In genomic region chr2L:10426534-10427048, dm6 we compare ENCODE assay signal across 1 fruit fly cellular context.
TF ChIP-seq lines count a peak whose summit lies in the region.

TSS of gene SmB (minus strand) at chr2L:10426627.
TSS of gene KdelR (plus strand) at chr2L:10426887.

TF ChIP-seq in whole organism, embryonic, 481 proteins besides CTCF, POLR2A, EP300 and RAD21 (continued from another document and continues in another):
- TF ChIP-seq ems (GFP tag; optimal IDR thresholded peaks at IDR 0.05; lab: Kevin White, UChicago) (no peak), CG18011 (GFP tag; optimal IDR thresholded peaks at IDR 0.05; lab: Kevin White, UChicago) (no peak), Camta (GFP tag; optimal IDR thresholded peaks at IDR 0.05; lab: Kevin White, UChicago) (no peak), BtbVII (GFP tag; optimal IDR thresholded peaks at IDR 0.05; lab: Kevin White, UChicago) (peak; percentile 11), Stat92E (GFP tag; optimal IDR thresholded peaks at IDR 0.05; lab: Kevin White, UChicago) (peak in 1 of 3 experiments; percentile 7), bcd (GFP tag; optimal IDR thresholded peaks at IDR 0.05; lab: Kevin White, UChicago) (no peak), CG8281 (tag; optimal IDR thresholded peaks at IDR 0.05; lab: Kevin White, UChicago) (no peak), dati (GFP tag; IDR thresholded peaks at IDR 0.05; lab: Robert Waterston, UW) (no peak), wor (GFP tag; IDR thresholded peaks at IDR 0.05; lab: Robert Waterston, UW) (no peak), ERR (GFP tag; optimal IDR thresholded peaks at IDR 0.05; lab: Kevin White, UChicago) (no peak), btn (GFP tag; optimal IDR thresholded peaks at IDR 0.05; lab: Kevin White, UChicago) (no peak), CG10654 (GFP tag; optimal IDR thresholded peaks at IDR 0.05; lab: Kevin White, UChicago) (no peak), fd3F (GFP tag; optimal IDR thresholded peaks at IDR 0.05; lab: Kevin White, UChicago) (no peak), ken (GFP tag; IDR thresholded peaks at IDR 0.05; lab: Robert Waterston, UW) (no peak), Dbx (GFP tag; IDR thresholded peaks at IDR 0.05; lab: Robert Waterston, UW) (no peak), Hr78 (GFP tag; optimal IDR thresholded peaks at IDR 0.05; lab: Kevin White, UChicago) (no peak), D19A (tag; optimal IDR thresholded peaks at IDR 0.05; lab: Kevin White, UChicago) (no peak), Max (GFP tag; optimal IDR thresholded peaks at IDR 0.05; lab: Kevin White, UChicago) (peak; percentile 64), Mrtf (GFP tag; IDR thresholded peaks at IDR 0.05; lab: Robert Waterston, UW) (no peak), CG10366 (GFP tag; IDR thresholded peaks at IDR 0.05; lab: Robert Waterston, UW) (no peak), CG15011 (GFP tag; optimal IDR thresholded peaks at IDR 0.05; lab: Kevin White, UChicago) (no peak), crp (GFP tag; optimal IDR thresholded peaks at IDR 0.05; lab: Kevin White, UChicago) (peak in 1 of 2 experiments; percentile 54), CG7786 (GFP tag; optimal IDR thresholded peaks at IDR 0.05; lab: Kevin White, UChicago) (no peak), oc (tag; optimal IDR thresholded peaks at IDR 0.05; lab: Kevin White, UChicago) (no peak), CG6272 (GFP tag; IDR thresholded peaks at IDR 0.05; lab: Robert Waterston, UW) (0 out of 2 replicates have a peak, but pooled peaks have one; percentile 30), CG3838 (GFP tag; optimal IDR thresholded peaks at IDR 0.05; lab: Kevin White, UChicago) (no peak), gem (tag; optimal IDR thresholded peaks at IDR 0.05; lab: Kevin White, UChicago) (no peak), chinmo (GFP tag; IDR thresholded peaks at IDR 0.05; lab: Robert Waterston, UW; ENCODE audit: partially characterized antibody) (peak; percentile 61; the same call in 1 of the 4 replicates), Ssrp (tag; optimal IDR thresholded peaks at IDR 0.05; lab: Kevin White, UChicago) (no peak), Med (GFP tag; lab: Kevin White, UChicago) (peak; percentile 83), Six4 (GFP tag; optimal IDR thresholded peaks at IDR 0.05; lab: Kevin White, UChicago) (no peak), CG14014 (GFP tag; IDR thresholded peaks at IDR 0.05; lab: Robert Waterston, UW) (no peak), otp (GFP tag; IDR thresholded peaks at IDR 0.05; lab: Robert Waterston, UW) (no peak), CG11696 (GFP tag; IDR thresholded peaks at IDR 0.05; lab: Robert Waterston, UW) (no peak), Drgx (GFP tag; IDR thresholded peaks at IDR 0.05; lab: Robert Waterston, UW) (no peak), Oli (tag; optimal IDR thresholded peaks at IDR 0.05; lab: Kevin White, UChicago) (no peak), CG10979 (tag; optimal IDR thresholded peaks at IDR 0.05; lab: Kevin White, UChicago) (no peak), onecut (GFP tag; IDR thresholded peaks at IDR 0.05; lab: Robert Waterston, UW) (no peak), sima (GFP tag; optimal IDR thresholded peaks at IDR 0.05; lab: Kevin White, UChicago) (no peak), CG2129 (GFP tag; IDR thresholded peaks at IDR 0.05; lab: Robert Waterston, UW; ENCODE audit: partially characterized antibody) (peak; percentile 31; the same call in 1 of the 2 replicates), Trl (optimal IDR thresholded peaks at IDR 0.05; lab: Kevin White, UChicago) (no peak), Trl (GFP tag; optimal IDR thresholded peaks at IDR 0.05; lab: Kevin White, UChicago) (peak; percentile 24), CG2199 (GFP tag; IDR thresholded peaks at IDR 0.05; lab: Robert Waterston, UW) (no peak), shn (GFP tag; optimal IDR thresholded peaks at IDR 0.05; lab: Kevin White, UChicago) (no peak), CG6254 (GFP tag; optimal IDR thresholded peaks at IDR 0.05; lab: Kevin White, UChicago) (no peak), Hr39 (optimal IDR thresholded peaks at IDR 0.05; lab: Kevin White, UChicago) (no peak), CG12299 (tag; optimal IDR thresholded peaks at IDR 0.05; lab: Kevin White, UChicago) (no peak), CG2889 (GFP tag; IDR thresholded peaks at IDR 0.05; lab: Robert Waterston, UW) (no peak), ato (GFP tag; IDR thresholded peaks at IDR 0.05; lab: Robert Waterston, UW; ENCODE audit: partially characterized antibody) (peak; percentile 68), wdn (GFP tag; IDR thresholded peaks at IDR 0.05; lab: Robert Waterston, UW) (no peak), Fer1 (GFP tag; optimal IDR thresholded peaks at IDR 0.05; lab: Kevin White, UChicago) (peak; percentile 33), CG12104 (GFP tag; optimal IDR thresholded peaks at IDR 0.05; lab: Kevin White, UChicago) (no peak), hth (optimal IDR thresholded peaks at IDR 0.05; lab: Kevin White, UChicago) (no peak), Jarid2 (GFP tag; optimal IDR thresholded peaks at IDR 0.05; lab: Kevin White, UChicago) (no peak), CG32772 (GFP tag; IDR thresholded peaks at IDR 0.05; lab: Robert Waterston, UW) (no peak; the same call in 1 of the 2 replicates), ssp (GFP tag; IDR thresholded peaks at IDR 0.05; lab: Robert Waterston, UW) (no peak; the same call in 1 of the 2 replicates), sna (GFP tag; IDR thresholded peaks at IDR 0.05; lab: Robert Waterston, UW; ENCODE audit: partially characterized antibody) (peak; percentile 89), CG42726 (GFP tag; IDR thresholded peaks at IDR 0.05; lab: Robert Waterston, UW; ENCODE audit: partially characterized antibody) (no peak), CG11398 (GFP tag; optimal IDR thresholded peaks at IDR 0.05; lab: Kevin White, UChicago) (no peak), rib (GFP tag; IDR thresholded peaks at IDR 0.05; lab: Robert Waterston, UW) (no peak), prd (optimal IDR thresholded peaks at IDR 0.05; lab: Kevin White, UChicago) (no peak), prd (GFP tag; IDR thresholded peaks at IDR 0.05; lab: Robert Waterston, UW) (no peak), Atf-2 (GFP tag; optimal IDR thresholded peaks at IDR 0.05; lab: Kevin White, UChicago) (no peak), ase (GFP tag; IDR thresholded peaks at IDR 0.05; lab: Robert Waterston, UW) (no peak), twi (tag; optimal IDR thresholded peaks at IDR 0.05; lab: Kevin White, UChicago) (peak; percentile 17), Bdp1 (GFP tag; optimal IDR thresholded peaks at IDR 0.05; lab: Kevin White, UChicago) (no peak), CG12769 (tag; optimal IDR thresholded peaks at IDR 0.05; lab: Kevin White, UChicago) (no peak), H15 (GFP tag; IDR thresholded peaks at IDR 0.05; lab: Robert Waterston, UW) (no peak), CG14441 (GFP tag; IDR thresholded peaks at IDR 0.05; lab: Robert Waterston, UW) (no peak), lola (GFP tag; optimal IDR thresholded peaks at IDR 0.05; lab: Kevin White, UChicago) (peak in 1 of 3 experiments; percentile 19), slbo (GFP tag; IDR thresholded peaks at IDR 0.05; lab: Robert Waterston, UW) (peak; percentile 26; the same call in 1 of the 2 replicates), CG9876 (GFP tag; optimal IDR thresholded peaks at IDR 0.05; lab: Kevin White, UChicago) (no peak), ewg (GFP tag; optimal IDR thresholded peaks at IDR 0.05; lab: Kevin White, UChicago) (peak; percentile 56), inv (GFP tag; IDR thresholded peaks at IDR 0.05; lab: Robert Waterston, UW; ENCODE audit: partially characterized antibody) (peak; percentile 65; the same call in 1 of the 2 replicates), Elba2 (GFP tag; optimal IDR thresholded peaks at IDR 0.05; lab: Kevin White, UChicago) (peak; percentile 26), CG17612 (GFP tag; IDR thresholded peaks at IDR 0.05; lab: Robert Waterston, UW) (no peak), CG8089 (GFP tag; optimal IDR thresholded peaks at IDR 0.05; lab: Kevin White, UChicago) (no peak), CG30431 (GFP tag; optimal IDR thresholded peaks at IDR 0.05; lab: Kevin White, UChicago) (no peak), CG12659 (GFP tag; optimal IDR thresholded peaks at IDR 0.05; lab: Kevin White, UChicago) (peak; percentile 82), Nf-YA (GFP tag; IDR thresholded peaks at IDR 0.05; lab: Robert Waterston, UW) (no peak), gsb (GFP tag; IDR thresholded peaks at IDR 0.05; lab: Robert Waterston, UW) (no peak), sd (tag; optimal IDR thresholded peaks at IDR 0.05; lab: Kevin White, UChicago) (no peak), Sry-β (GFP tag; optimal IDR thresholded peaks at IDR 0.05; lab: Kevin White, UChicago) (no peak), her (GFP tag; optimal IDR thresholded peaks at IDR 0.05; lab: Kevin White, UChicago) (no peak), sc (optimal IDR thresholded peaks at IDR 0.05; lab: Kevin White, UChicago) (no peak), sc (GFP tag; optimal IDR thresholded peaks at IDR 0.05; lab: Kevin White, UChicago) (no peak), Spps (tag; optimal IDR thresholded peaks at IDR 0.05; lab: Kevin White, UChicago) (no peak), fd64A (GFP tag; optimal IDR thresholded peaks at IDR 0.05; lab: Kevin White, UChicago) (no peak), Atf6 (GFP tag; IDR thresholded peaks at IDR 0.05; lab: Robert Waterston, UW) (no peak), CG2116 (GFP tag; optimal IDR thresholded peaks at IDR 0.05; lab: Kevin White, UChicago) (peak; percentile 94), MBD-R2 (GFP tag; IDR thresholded peaks at IDR 0.05; lab: Robert Waterston, UW) (peak; percentile 55), tll (GFP tag; optimal IDR thresholded peaks at IDR 0.05; lab: Kevin White, UChicago) (no peak), CG6791 (GFP tag; IDR thresholded peaks at IDR 0.05; lab: Robert Waterston, UW; ENCODE audit: partially characterized antibody) (peak; percentile 77), CG17385 (GFP tag; optimal IDR thresholded peaks at IDR 0.05; lab: Kevin White, UChicago) (no peak), bab2 (GFP tag; optimal IDR thresholded peaks at IDR 0.05; lab: Kevin White, UChicago) (no peak), mirr (GFP tag; optimal IDR thresholded peaks at IDR 0.05; lab: Kevin White, UChicago) (no peak), Lim3 (GFP tag; IDR thresholded peaks at IDR 0.05; lab: Robert Waterston, UW) (no peak), H2.0 (GFP tag; IDR thresholded peaks at IDR 0.05; lab: Robert Waterston, UW) (no peak), E2f2 (GFP tag; IDR thresholded peaks at IDR 0.05; lab: Robert Waterston, UW) (peak; percentile 68; the same call in 1 of the 2 replicates), dimm (GFP tag; IDR thresholded peaks at IDR 0.05; lab: Robert Waterston, UW) (no peak), YL-1 (GFP tag; optimal IDR thresholded peaks at IDR 0.05; lab: Kevin White, UChicago) (peak; percentile 89), CG17328 (GFP tag; IDR thresholded peaks at IDR 0.05; lab: Robert Waterston, UW) (no peak), GATAe (GFP tag; conservative IDR thresholded peaks at IDR 0.05; lab: Robert Waterston, UW) (no peak), CG1647 (GFP tag; optimal IDR thresholded peaks at IDR 0.05; lab: Kevin White, UChicago) (no peak), schlank (tag; optimal IDR thresholded peaks at IDR 0.05; lab: Kevin White, UChicago) (no peak), CG9797 (GFP tag; optimal IDR thresholded peaks at IDR 0.05; lab: Kevin White, UChicago) (peak; percentile 56), Dip2 (GFP tag; IDR thresholded peaks at IDR 0.05; lab: Robert Waterston, UW) (no peak), CG11093 (GFP tag; IDR thresholded peaks at IDR 0.05; lab: Robert Waterston, UW) (no peak), CG7963 (GFP tag; IDR thresholded peaks at IDR 0.05; lab: Robert Waterston, UW; ENCODE audit: partially characterized antibody) (peak; percentile 76), CG1024 (GFP tag; IDR thresholded peaks at IDR 0.05; lab: Robert Waterston, UW) (no peak), ap (GFP tag; IDR thresholded peaks at IDR 0.05; lab: Robert Waterston, UW) (no peak), br (optimal IDR thresholded peaks at IDR 0.05; lab: Kevin White, UChicago) (no peak), ttk (GFP tag; IDR thresholded peaks at IDR 0.05; lab: Robert Waterston, UW) (no peak), chif (GFP tag; optimal IDR thresholded peaks at IDR 0.05; lab: Kevin White, UChicago) (no peak), ab (GFP tag; optimal IDR thresholded peaks at IDR 0.05; lab: Kevin White, UChicago) (no peak), CG4854 (GFP tag; optimal IDR thresholded peaks at IDR 0.05; lab: Kevin White, UChicago) (no peak), CG8478 (optimal IDR thresholded peaks at IDR 0.05; lab: Kevin White, UChicago) (no peak), CG4282 (GFP tag; optimal IDR thresholded peaks at IDR 0.05; lab: Kevin White, UChicago) (no peak), jigr1 (GFP tag; IDR thresholded peaks at IDR 0.05; lab: Robert Waterston, UW) (no peak; the same call in 2 of the 3 replicates), wek (GFP tag; optimal IDR thresholded peaks at IDR 0.05; lab: Kevin White, UChicago) (no peak), HLH54F (GFP tag; optimal IDR thresholded peaks at IDR 0.05; lab: Kevin White, UChicago) (no peak), CG10209 (GFP tag; optimal IDR thresholded peaks at IDR 0.05; lab: Kevin White, UChicago) (no peak), CG11247 (GFP tag; IDR thresholded peaks at IDR 0.05; lab: Robert Waterston, UW) (no peak), Dfd (GFP tag; optimal IDR thresholded peaks at IDR 0.05; lab: Kevin White, UChicago) (no peak), toy (GFP tag; IDR thresholded peaks at IDR 0.05; lab: Robert Waterston, UW) (no peak), nerfin-1 (tag; optimal IDR thresholded peaks at IDR 0.05; lab: Kevin White, UChicago) (peak; percentile 40), CG12236 (GFP tag; optimal IDR thresholded peaks at IDR 0.05; lab: Kevin White, UChicago) (no peak), Deaf1 (tag; optimal IDR thresholded peaks at IDR 0.05; lab: Kevin White, UChicago) (no peak), Dref (GFP tag; IDR thresholded peaks at IDR 0.05; lab: Robert Waterston, UW) (peak; percentile 80), CG17359 (tag; optimal IDR thresholded peaks at IDR 0.05; lab: Kevin White, UChicago) (no peak), CG13296 (GFP tag; optimal IDR thresholded peaks at IDR 0.05; lab: Kevin White, UChicago) (peak; percentile 17), sob (GFP tag; IDR thresholded peaks at IDR 0.05; lab: Robert Waterston, UW) (no peak), CG16863 (GFP tag; optimal IDR thresholded peaks at IDR 0.05; lab: Kevin White, UChicago) (no peak), CG2712 (tag; optimal IDR thresholded peaks at IDR 0.05; lab: Kevin White, UChicago) (peak; percentile 61), C15 (GFP tag; IDR thresholded peaks at IDR 0.05; lab: Robert Waterston, UW) (no peak), Dek (tag; optimal IDR thresholded peaks at IDR 0.05; lab: Kevin White, UChicago) (no peak), HLH4C (GFP tag; IDR thresholded peaks at IDR 0.05; lab: Robert Waterston, UW; ENCODE audit: partially characterized antibody) (peak; percentile 96), al (GFP tag; IDR thresholded peaks at IDR 0.05; lab: Robert Waterston, UW) (no peak)
